Worm (Caenorhabditis elegans): ENCODE data around the gene ptr-13.
"Not testable (repeated sequence)": the region's sequence is repeated elsewhere in the genome, so short reads cannot be mapped to it uniquely, and the experiment has no call there.

The ptr-13 gene

ce11 chrII:11140140-11140539 is 22.1 kb downstream of the ptr-13 start, which contains the start of gene F40F8.4:
Gene F40F8.4, minus strand, starts transcription at chrII:11140240.
- TF ChIP-seq W03F9.2 (tag; optimal IDR thresholded peaks at IDR 0.05): no peak
- no peak for TF ChIP-seq him-1 (tag; optimal IDR thresholded peaks at IDR 0.05)
- TF ChIP-seq dao-5 (tag; optimal IDR thresholded peaks at IDR 0.05): no peak

ce11 chrII:11135773-11136172 is 26.5 kb downstream of the ptr-13 start:
- no peak for TF ChIP-seq dao-5 (tag; optimal IDR thresholded peaks at IDR 0.05)
- no peak for TF ChIP-seq him-1 (tag; optimal IDR thresholded peaks at IDR 0.05)
- TF ChIP-seq W03F9.2 (tag; optimal IDR thresholded peaks at IDR 0.05): no peak

ce11 chrII:11134828-11135227 is 27.5 kb downstream of the ptr-13 start, which contains the start of gene F40F8.5:
Gene F40F8.5, minus strand, starts transcription at chrII:11134928.
- TF ChIP-seq W03F9.2 (tag; optimal IDR thresholded peaks at IDR 0.05) (no peak), dao-5 (tag; optimal IDR thresholded peaks at IDR 0.05) (no peak), him-1 (tag; optimal IDR thresholded peaks at IDR 0.05) (no peak)

ce11 chrII:11132542-11132941 is 29.7 kb downstream of the ptr-13 start, which contains the start of gene F40F8.11:
Gene F40F8.11, minus strand, starts transcription at chrII:11132590.
- TF ChIP-seq W03F9.2 (tag; optimal IDR thresholded peaks at IDR 0.05) (peak; percentile 4), dao-5 (tag; optimal IDR thresholded peaks at IDR 0.05) (no peak), him-1 (tag; optimal IDR thresholded peaks at IDR 0.05) (no peak)

ce11 chrII:11129517-11129916 is 32.8 kb downstream of the ptr-13 start, which contains the start of gene F40F8.12:
Gene F40F8.12, plus strand, starts transcription at chrII:11129817.
- TF ChIP-seq W03F9.2 (tag; optimal IDR thresholded peaks at IDR 0.05) (no peak), him-1 (tag; optimal IDR thresholded peaks at IDR 0.05) (no peak), dao-5 (tag; optimal IDR thresholded peaks at IDR 0.05) (no peak)

- TF ChIP-seq W03F9.2 (tag; optimal IDR thresholded peaks at IDR 0.05): no peak
- no peak for TF ChIP-seq him-1 (tag; optimal IDR thresholded peaks at IDR 0.05)
- no peak for TF ChIP-seq dao-5 (tag; optimal IDR thresholded peaks at IDR 0.05)
Measured at ce11 chrII:11128989-11129388, 33.3 kb downstream of the ptr-13 start, which contains the start of gene F40F8.3. Gene F40F8.3, plus strand, starts transcription at chrII:11129289.

- TF ChIP-seq him-1 (tag; optimal IDR thresholded peaks at IDR 0.05) (no peak), dao-5 (tag; optimal IDR thresholded peaks at IDR 0.05) (no peak), W03F9.2 (tag; optimal IDR thresholded peaks at IDR 0.05) (no peak)
Measured at ce11 chrII:11127364-11127763, 34.9 kb downstream of the ptr-13 start, which contains the start of gene F40F8.1. Gene F40F8.1, plus strand, starts transcription at chrII:11127664.

ce11 chrII:11126312-11127000 is 35.8 kb downstream of the ptr-13 start, which contains the start of the genes rps-9 and lsm-1:
Gene rps-9, minus strand, starts transcription at chrII:11126362.
Gene lsm-1, plus strand, starts transcription at chrII:11126950.
- no peak for TF ChIP-seq dao-5 (tag; optimal IDR thresholded peaks at IDR 0.05)
- peak; percentile 63 for TF ChIP-seq W03F9.2 (tag; optimal IDR thresholded peaks at IDR 0.05)

- TF ChIP-seq him-1 (tag; optimal IDR thresholded peaks at IDR 0.05) (no peak), dao-5 (tag; optimal IDR thresholded peaks at IDR 0.05) (no peak), W03F9.2 (tag; optimal IDR thresholded peaks at IDR 0.05) (no peak)
Measured at ce11 chrII:11125059-11125594, 37.2 kb downstream of the ptr-13 start.

ce11 chrII:11121800-11122199 is 40.5 kb downstream of the ptr-13 start, which contains the start of gene W10C6.2:
Gene W10C6.2, minus strand, starts transcription at chrII:11121900.
- TF ChIP-seq dao-5, him-1, W03F9.2 (tag; optimal IDR thresholded peaks at IDR 0.05): not testable (repeated sequence)

- TF ChIP-seq dao-5 (tag; optimal IDR thresholded peaks at IDR 0.05): no peak
- TF ChIP-seq him-1 (tag; optimal IDR thresholded peaks at IDR 0.05): no peak
- TF ChIP-seq W03F9.2 (tag; optimal IDR thresholded peaks at IDR 0.05): no peak
Measured at ce11 chrII:11112419-11112818, 49.9 kb downstream of the ptr-13 start, which contains the start of gene mat-2. Gene mat-2, plus strand, starts transcription at chrII:11112719.

ce11 chrII:11111107-11111506 is 51.2 kb downstream of the ptr-13 start, which contains the start of gene glb-4:
Gene glb-4, minus strand, starts transcription at chrII:11111207.
- TF ChIP-seq W03F9.2 (tag; optimal IDR thresholded peaks at IDR 0.05) (no peak), dao-5 (tag; optimal IDR thresholded peaks at IDR 0.05) (no peak), him-1 (tag; optimal IDR thresholded peaks at IDR 0.05) (no peak)

- TF ChIP-seq dao-5 (tag; optimal IDR thresholded peaks at IDR 0.05): no peak
- no peak for TF ChIP-seq him-1 (tag; optimal IDR thresholded peaks at IDR 0.05)
- no peak for TF ChIP-seq W03F9.2 (tag; optimal IDR thresholded peaks at IDR 0.05)
Measured at ce11 chrII:11110419-11110818, 51.9 kb downstream of the ptr-13 start.

- no peak for TF ChIP-seq W03F9.2 (tag; optimal IDR thresholded peaks at IDR 0.05)
- TF ChIP-seq dao-5 (tag; optimal IDR thresholded peaks at IDR 0.05): no peak
- no peak for TF ChIP-seq him-1 (tag; optimal IDR thresholded peaks at IDR 0.05)
Measured at ce11 chrII:11107828-11108227, 54.5 kb downstream of the ptr-13 start, which contains the start of gene apc-17. Gene apc-17, plus strand, starts transcription at chrII:11108128.

All from whole organism, L4/young adult.